Worm (Caenorhabditis elegans): ENCODE results near the gene Y39F10C.3.
A peak's percentile ranks its signal among the peaks of the same experiment; 100 is the strongest.

The Y39F10C.3 gene

ce11 chrII:650321-651005 lies 23.8 kb upstream of the Y39F10C.3 start, which contains the start of the genes K07E8.7 and frpr-14:
Gene K07E8.7, minus strand, starts transcription at chrII:650367.
Gene frpr-14, plus strand, starts transcription at chrII:650955.
- no peak for TF ChIP-seq lin-35 (GFP tag; optimal IDR thresholded peaks at IDR 0.05)
- no peak for TF ChIP-seq ztf-22 (GFP tag; optimal IDR thresholded peaks at IDR 0.05)
- no peak for TF ChIP-seq aptf-2 (GFP tag; conservative IDR thresholded peaks at IDR 0.05)
- TF ChIP-seq hmg-1.2 (GFP tag; IDR thresholded peaks at IDR 0.05): 0 out of 2 replicates have a peak, but pooled peaks have one; percentile 18
- TF ChIP-seq F23B12.7 (tag; optimal IDR thresholded peaks at IDR 0.05; ENCODE audit: insufficient read depth): peak; percentile 33
- TF ChIP-seq mcd-1 (GFP tag; IDR thresholded peaks at IDR 0.05): peak; percentile 54; the same call in 1 of the 2 replicates
- no peak for TF ChIP-seq snpc-1.1 (tag; optimal IDR thresholded peaks at IDR 0.05; ENCODE audit: insufficient read depth)
- peak; percentile 4 for TF ChIP-seq lsl-1 (GFP tag; optimal IDR thresholded peaks at IDR 0.05)
- TF ChIP-seq ztf-18 (tag; optimal IDR thresholded peaks at IDR 0.05): peak; percentile 92
- TF ChIP-seq C06A6.2 (GFP tag; conservative IDR thresholded peaks at IDR 0.05): no peak
- TF ChIP-seq Y53F4B.3 (GFP tag; IDR thresholded peaks at IDR 0.05): no peak

- TF ChIP-seq Y95B8A.8 (GFP tag; IDR thresholded peaks at IDR 0.05) (no peak), ztf-22 (GFP tag; optimal IDR thresholded peaks at IDR 0.05) (no peak), rcor-1 (GFP tag; IDR thresholded peaks at IDR 0.05) (no peak), mes-4 (tag; optimal IDR thresholded peaks at IDR 0.05) (no peak), nhr-80 (tag; optimal IDR thresholded peaks at IDR 0.05) (no peak), dox-1 (GFP tag; IDR thresholded peaks at IDR 0.05) (no peak), bed-1 (GFP tag; IDR thresholded peaks at IDR 0.05) (no peak), C06A6.2 (GFP tag; conservative IDR thresholded peaks at IDR 0.05) (no peak), hmg-20 (GFP tag; IDR thresholded peaks at IDR 0.05) (no peak), C17E4.6 (GFP tag; IDR thresholded peaks at IDR 0.05) (no peak), sdz-38 (tag; optimal IDR thresholded peaks at IDR 0.05) (no peak)
Observed at ce11 chrII:651324-651723, 22.9 kb upstream of the Y39F10C.3 start.

- no peak for TF ChIP-seq lag-1 (GFP tag; IDR thresholded peaks at IDR 0.05)
- TF ChIP-seq hmg-20 (GFP tag; IDR thresholded peaks at IDR 0.05): no peak
- no peak for TF ChIP-seq hlh-12 (tag; optimal IDR thresholded peaks at IDR 0.05)
- no peak for TF ChIP-seq Y67H2A.10 (GFP tag; conservative IDR thresholded peaks at IDR 0.05)
- TF ChIP-seq lin-40 (tag; optimal IDR thresholded peaks at IDR 0.05): no peak
- TF ChIP-seq lin-54 (GFP tag; optimal IDR thresholded peaks at IDR 0.05): no peak
- TF ChIP-seq nhr-120 (GFP tag; IDR thresholded peaks at IDR 0.05): no peak
- TF ChIP-seq akir-1 (GFP tag; optimal IDR thresholded peaks at IDR 0.05): no peak
- no peak for TF ChIP-seq ztf-22 (GFP tag; optimal IDR thresholded peaks at IDR 0.05)
- TF ChIP-seq xnd-1 (tag; optimal IDR thresholded peaks at IDR 0.05): no peak
- no peak for TF ChIP-seq egl-18 (GFP tag; IDR thresholded peaks at IDR 0.05)
- no peak for TF ChIP-seq fkh-3 (tag; optimal IDR thresholded peaks at IDR 0.05)
- TF ChIP-seq T07F8.4 (tag; optimal IDR thresholded peaks at IDR 0.05): no peak
- TF ChIP-seq bed-1 (GFP tag; IDR thresholded peaks at IDR 0.05): no peak
- no peak for TF ChIP-seq F55B11.4 (tag; optimal IDR thresholded peaks at IDR 0.05; ENCODE audit: borderline replicate concordance, insufficient read depth)
- no peak for TF ChIP-seq B0336.3 (GFP tag; IDR thresholded peaks at IDR 0.05)
- no peak for TF ChIP-seq cebp-2 (GFP tag; IDR thresholded peaks at IDR 0.05)
Observed at ce11 chrII:658369-658768, 15.8 kb upstream of the Y39F10C.3 start, which contains the start of gene sdz-24. Gene sdz-24, plus strand, starts transcription at chrII:658669.
